Worm (Caenorhabditis elegans): ENCODE data around the gene pde-12.

pde-12 gene

DNA sequence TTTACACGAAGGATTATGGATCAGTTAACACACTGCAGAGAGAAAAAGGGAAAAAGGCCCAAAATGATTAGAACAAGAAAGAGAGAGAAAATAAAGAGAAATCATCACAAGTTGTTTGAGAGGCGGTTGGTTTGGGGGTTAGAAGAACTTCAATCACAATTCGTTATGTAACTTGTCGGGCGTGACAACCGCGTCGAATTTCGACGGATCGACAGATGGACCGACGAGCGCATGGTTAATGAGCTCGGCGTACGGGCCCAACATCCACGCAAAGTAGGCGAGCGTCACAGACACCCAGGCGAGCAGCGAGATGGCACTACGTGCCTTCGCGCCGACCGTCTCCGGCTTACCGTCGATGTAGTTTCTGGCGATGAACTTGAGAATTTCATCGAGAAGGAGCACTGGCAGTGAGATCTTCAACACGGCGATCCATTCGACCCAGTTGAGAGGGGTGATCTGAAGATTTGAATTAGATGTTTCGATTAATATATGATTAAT lies 32.0 kb downstream of the pde-12 start:
- TF ChIP-seq sea-1 (GFP tag; conservative IDR thresholded peaks at IDR 0.05) (no peak), ceh-36 (tag; optimal IDR thresholded peaks at IDR 0.05) (peak; percentile 1)

DNA sequence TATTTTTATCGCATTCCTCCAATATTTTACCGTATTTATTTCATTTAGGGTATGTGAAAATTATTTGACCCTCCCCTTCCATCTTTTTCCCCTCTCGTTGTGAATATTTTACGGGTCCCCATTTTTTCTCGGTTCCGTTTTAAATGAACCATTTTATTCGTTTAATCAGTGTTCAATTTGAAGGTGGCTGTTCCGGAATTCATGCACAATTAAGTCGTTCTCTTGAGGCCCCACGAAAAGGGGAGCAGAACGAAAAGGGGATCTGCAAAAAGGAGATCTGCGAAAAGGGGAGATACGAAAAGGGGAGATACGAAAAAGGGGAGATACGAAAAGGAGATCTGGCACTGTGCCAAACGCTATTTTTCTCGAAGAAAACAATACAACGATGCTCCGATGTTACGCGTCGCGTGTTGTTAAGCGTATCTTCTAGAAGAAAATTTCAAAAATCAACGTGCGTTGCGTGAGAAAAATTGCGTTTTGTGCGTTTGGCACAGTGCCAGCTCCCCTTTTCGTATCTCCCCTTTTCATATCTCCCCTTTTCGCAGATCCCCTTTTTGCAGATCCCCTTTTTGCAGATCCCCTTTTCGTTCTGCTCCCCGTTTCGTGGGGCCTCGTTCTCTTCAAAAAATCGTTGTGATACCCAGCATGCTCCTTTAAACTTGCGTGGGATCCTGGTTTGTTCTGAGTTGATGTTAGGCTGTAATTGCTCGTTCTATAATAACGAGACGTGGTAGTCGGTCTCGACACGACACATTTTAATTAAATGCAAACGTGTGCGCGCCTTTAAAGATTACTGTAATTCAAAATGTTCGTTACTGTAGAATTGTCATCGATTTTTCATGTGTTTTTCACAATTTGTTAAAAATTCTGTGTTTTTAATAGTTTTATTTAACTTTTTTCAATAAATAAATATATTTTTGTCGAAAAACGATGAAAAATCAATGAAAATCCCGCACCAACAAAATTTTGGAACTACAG lies 33.7 kb downstream of the pde-12 start:
- no peak for TF ChIP-seq B0310.2 (tag; optimal IDR thresholded peaks at IDR 0.05)
- no peak for TF ChIP-seq flt-1 (GFP tag; IDR thresholded peaks at IDR 0.05)
- TF ChIP-seq pes-1 (GFP tag; IDR thresholded peaks at IDR 0.05): peak; percentile 57
- 0 out of 2 replicates have a peak, but pooled peaks have one; percentile 48 for TF ChIP-seq scrt-1 (GFP tag; IDR thresholded peaks at IDR 0.05)
- peak; percentile 27; the same call in 1 of the 2 replicates for TF ChIP-seq sea-1 (GFP tag; conservative IDR thresholded peaks at IDR 0.05)
- TF ChIP-seq tbx-11 (GFP tag; IDR thresholded peaks at IDR 0.05): peak; percentile 38; the same call in 1 of the 2 replicates

DNA sequence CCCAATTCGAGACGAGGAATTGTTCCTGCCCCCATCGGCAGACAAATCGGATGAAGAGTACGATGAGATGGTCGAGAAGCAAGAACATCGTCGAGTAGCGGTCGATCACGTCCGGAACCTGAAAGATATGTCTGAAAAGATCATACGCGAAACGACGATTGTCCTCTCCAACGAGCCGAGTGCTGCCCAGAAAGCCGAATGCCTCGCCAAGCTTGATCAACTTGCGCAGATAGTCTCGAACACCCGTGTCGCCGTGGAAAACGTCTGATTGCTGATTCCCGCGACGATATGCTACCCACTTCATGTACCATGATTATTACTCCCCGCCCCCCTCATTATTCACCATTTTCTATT lies 34.4 kb downstream of the pde-12 start:
- TF ChIP-seq ama-1 (optimal IDR thresholded peaks at IDR 0.05) (no peak), sea-1 (GFP tag; conservative IDR thresholded peaks at IDR 0.05) (no peak), pes-1 (GFP tag; IDR thresholded peaks at IDR 0.05) (no peak), ceh-36 (tag; optimal IDR thresholded peaks at IDR 0.05) (no peak), tra-4 (tag; optimal IDR thresholded peaks at IDR 0.05) (no peak), flt-1 (GFP tag; IDR thresholded peaks at IDR 0.05) (no peak), tbx-11 (GFP tag; IDR thresholded peaks at IDR 0.05) (no peak), B0310.2 (tag; optimal IDR thresholded peaks at IDR 0.05) (no peak), scrt-1 (GFP tag; IDR thresholded peaks at IDR 0.05) (no peak), ceh-13 (GFP tag; optimal IDR thresholded peaks at IDR 0.05) (no peak)

ce11 chrIII:10809568-10809967 lies 35.3 kb downstream of the pde-12 start:
- TF ChIP-seq pes-1 (GFP tag; IDR thresholded peaks at IDR 0.05) (no peak), ceh-36 (tag; optimal IDR thresholded peaks at IDR 0.05) (no peak), ets-7 (tag; optimal IDR thresholded peaks at IDR 0.05) (no peak), flt-1 (GFP tag; IDR thresholded peaks at IDR 0.05) (no peak), B0310.2 (tag; optimal IDR thresholded peaks at IDR 0.05) (no peak), hmg-4 (GFP tag; optimal IDR thresholded peaks at IDR 0.05) (no peak), sea-1 (GFP tag; conservative IDR thresholded peaks at IDR 0.05) (no peak), ceh-13 (GFP tag; optimal IDR thresholded peaks at IDR 0.05) (no peak), aly-1 (tag; optimal IDR thresholded peaks at IDR 0.05) (no peak), ama-1 (optimal IDR thresholded peaks at IDR 0.05) (no peak), scrt-1 (GFP tag; IDR thresholded peaks at IDR 0.05) (no peak), tbx-11 (GFP tag; IDR thresholded peaks at IDR 0.05) (no peak), tra-4 (tag; optimal IDR thresholded peaks at IDR 0.05) (no peak), tbx-37 (GFP tag; conservative IDR thresholded peaks at IDR 0.05) (no peak), F13C5.2 (tag; optimal IDR thresholded peaks at IDR 0.05) (no peak), hnd-1 (tag; optimal IDR thresholded peaks at IDR 0.05) (no peak)

DNA sequence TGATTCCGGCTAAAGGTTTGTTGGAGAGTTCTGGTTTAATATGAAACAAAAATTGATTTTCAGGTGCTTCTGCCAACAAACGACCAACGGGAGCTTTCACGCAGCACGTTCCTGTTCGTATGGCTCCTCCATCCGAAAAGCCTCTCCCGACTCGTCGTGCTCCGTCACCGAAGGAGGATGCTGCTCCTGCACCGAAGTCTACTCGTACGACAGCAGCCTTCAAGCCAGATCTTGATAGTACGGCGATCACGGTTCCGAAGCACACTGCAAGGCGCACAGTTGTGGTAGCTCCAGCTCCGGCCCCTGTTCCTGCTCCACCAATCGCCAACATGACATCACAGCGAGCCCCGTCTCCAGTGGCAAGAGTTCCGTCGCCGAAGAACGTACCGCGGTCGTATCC lies 36.0 kb downstream of the pde-12 start:
- TF ChIP-seq ceh-13 (GFP tag; optimal IDR thresholded peaks at IDR 0.05) (no peak), aly-1 (tag; optimal IDR thresholded peaks at IDR 0.05) (peak; percentile 38)

DNA sequence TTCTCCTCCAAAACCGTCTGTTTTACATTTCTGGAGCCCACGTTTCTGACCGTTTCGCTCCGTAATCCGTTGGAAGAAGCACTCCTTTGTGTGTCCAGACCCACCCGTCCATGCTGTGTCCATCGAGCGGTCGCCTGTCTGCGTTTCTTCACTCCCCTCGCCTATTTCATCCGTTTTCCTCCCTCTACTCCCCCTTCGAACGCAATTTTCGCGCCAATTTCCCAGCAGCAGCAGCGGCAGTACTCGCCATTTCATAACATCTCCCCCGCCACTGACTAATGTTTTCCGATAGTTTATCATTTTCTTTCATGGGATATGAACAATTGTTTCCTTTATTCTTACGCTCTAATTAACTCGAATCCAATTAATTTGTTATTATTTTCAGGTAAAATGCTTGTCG lies 36.9 kb downstream of the pde-12 start:
- TF ChIP-seq F13C5.2 (tag; optimal IDR thresholded peaks at IDR 0.05) (peak; percentile 44), hnd-1 (tag; optimal IDR thresholded peaks at IDR 0.05) (no peak), tra-4 (tag; optimal IDR thresholded peaks at IDR 0.05) (no peak), aly-1 (tag; optimal IDR thresholded peaks at IDR 0.05) (no peak), ceh-13 (GFP tag; optimal IDR thresholded peaks at IDR 0.05) (no peak), tbx-37 (GFP tag; conservative IDR thresholded peaks at IDR 0.05) (peak; percentile 30; the same call in 1 of the 2 replicates), B0310.2 (tag; optimal IDR thresholded peaks at IDR 0.05) (no peak), ceh-36 (tag; optimal IDR thresholded peaks at IDR 0.05) (no peak), hmg-4 (GFP tag; optimal IDR thresholded peaks at IDR 0.05) (peak; percentile 68), ets-7 (tag; optimal IDR thresholded peaks at IDR 0.05) (no peak), pes-1 (GFP tag; IDR thresholded peaks at IDR 0.05) (no peak), tbx-11 (GFP tag; IDR thresholded peaks at IDR 0.05) (no peak), sea-1 (GFP tag; conservative IDR thresholded peaks at IDR 0.05) (no peak), ama-1 (optimal IDR thresholded peaks at IDR 0.05) (no peak), hmbx-1 (tag; optimal IDR thresholded peaks at IDR 0.05) (no peak), flt-1 (GFP tag; IDR thresholded peaks at IDR 0.05) (0 out of 2 replicates have a peak, but pooled peaks have one; percentile 6)

- TF ChIP-seq hnd-1 (tag; optimal IDR thresholded peaks at IDR 0.05): no peak
- no peak for TF ChIP-seq flt-1 (GFP tag; IDR thresholded peaks at IDR 0.05)
- TF ChIP-seq scrt-1 (GFP tag; IDR thresholded peaks at IDR 0.05): no peak
- TF ChIP-seq ceh-36 (tag; optimal IDR thresholded peaks at IDR 0.05): no peak
- no peak for TF ChIP-seq hmg-4 (GFP tag; optimal IDR thresholded peaks at IDR 0.05)
- no peak for TF ChIP-seq pes-1 (GFP tag; IDR thresholded peaks at IDR 0.05)
- TF ChIP-seq tra-4 (tag; optimal IDR thresholded peaks at IDR 0.05): no peak
- no peak for TF ChIP-seq sea-1 (GFP tag; conservative IDR thresholded peaks at IDR 0.05)
- no peak for TF ChIP-seq hmbx-1 (tag; optimal IDR thresholded peaks at IDR 0.05)
- TF ChIP-seq aly-1 (tag; optimal IDR thresholded peaks at IDR 0.05): no peak
- TF ChIP-seq F13C5.2 (tag; optimal IDR thresholded peaks at IDR 0.05): no peak
- no peak for TF ChIP-seq tbx-11 (GFP tag; IDR thresholded peaks at IDR 0.05)
- no peak for TF ChIP-seq ceh-13 (GFP tag; optimal IDR thresholded peaks at IDR 0.05)
Measured at ce11 chrIII:10807236-10807635, 37.6 kb downstream of the pde-12 start.

ce11 chrIII:10806821-10807220 lies 38.0 kb downstream of the pde-12 start:
- TF ChIP-seq hmbx-1 (tag; optimal IDR thresholded peaks at IDR 0.05) (no peak), hnd-1 (tag; optimal IDR thresholded peaks at IDR 0.05) (no peak), ama-1 (optimal IDR thresholded peaks at IDR 0.05) (no peak), ceh-36 (tag; optimal IDR thresholded peaks at IDR 0.05) (no peak), tbx-37 (GFP tag; conservative IDR thresholded peaks at IDR 0.05) (no peak), B0310.2 (tag; optimal IDR thresholded peaks at IDR 0.05) (no peak), aly-1 (tag; optimal IDR thresholded peaks at IDR 0.05) (no peak), flt-1 (GFP tag; IDR thresholded peaks at IDR 0.05) (no peak), tbx-11 (GFP tag; IDR thresholded peaks at IDR 0.05) (no peak), pes-1 (GFP tag; IDR thresholded peaks at IDR 0.05) (no peak), sea-1 (GFP tag; conservative IDR thresholded peaks at IDR 0.05) (no peak), tra-4 (tag; optimal IDR thresholded peaks at IDR 0.05) (no peak)

Data from whole organism, early embryonic.